Worm (Caenorhabditis elegans) whole organism, mixed stage, embryonic: ENCODE data around the gene magu-1.

Experiments used
- bed-3 ChIP-seq: fragments of 200-800 bp; sonication (Bioruptor generic); optimal IDR thresholded peaks from 3 replicates; lab custom pipeline; 2018; ENCODE audit warnings: mild to moderate bottlenecking, missing genetic modification characterization, moderate library complexity, missing compliant biosample characterization
- blmp-1 ChIP-seq: fragments of 150-350 bp; optimal IDR thresholded peaks from 2 replicates; lab custom pipeline; 2014; ENCODE audit warnings: missing biosample characterization, missing genetic modification characterization
- ceh-83 ChIP-seq: fragments of 200-800 bp; sonication (Bioruptor generic); optimal IDR thresholded peaks from 2 replicates; lab custom pipeline; 2018; ENCODE audit warnings: mild to moderate bottlenecking, missing genetic modification characterization, missing compliant biosample characterization
- ces-1 ChIP-seq: fragments of 150-350 bp; optimal IDR thresholded peaks from 2 replicates; lab custom pipeline; 2014; ENCODE audit warnings: missing biosample characterization, missing genetic modification reagents, missing genetic modification characterization
- elt-3 ChIP-seq: fragments of 150-350 bp; optimal IDR thresholded peaks from 2 replicates; lab custom pipeline; 2014; ENCODE audit warnings: missing biosample characterization, missing genetic modification characterization
- lin-13 ChIP-seq: fragments of 150-350 bp; optimal IDR thresholded peaks from 2 replicates; lab custom pipeline; 2014; ENCODE audit warnings: missing biosample characterization, missing genetic modification characterization
- lsy-2 ChIP-seq: fragments of 150-350 bp; optimal IDR thresholded peaks from 2 replicates; lab custom pipeline; 2014; ENCODE audit warnings: missing biosample characterization, missing genetic modification characterization
- nhr-12 ChIP-seq: fragments of 150-350 bp; optimal IDR thresholded peaks from 2 replicates; lab custom pipeline; 2014; ENCODE audit warnings: missing biosample characterization, missing genetic modification characterization
- nhr-28 ChIP-seq: fragments of 150-350 bp; optimal IDR thresholded peaks from 2 replicates; lab custom pipeline; 2014; ENCODE audit warnings: missing biosample characterization, missing genetic modification characterization
- pha-4 ChIP-seq: fragments of 150-350 bp; optimal IDR thresholded peaks from 2 replicates; lab custom pipeline; 2018; ENCODE audit warnings: missing biosample characterization, missing genetic modification reagents, missing genetic modification characterization
- snpc-4 ChIP-seq: fragments of 150-350 bp; optimal IDR thresholded peaks from 2 replicates; lab custom pipeline; 2014; ENCODE audit warnings: missing biosample characterization, missing genetic modification characterization
- unc-39 ChIP-seq: fragments of 150-350 bp; optimal IDR thresholded peaks from 2 replicates; lab custom pipeline; 2014; ENCODE audit warnings: missing biosample characterization, missing genetic modification characterization
- zip-8 ChIP-seq: fragments of 150-350 bp; optimal IDR thresholded peaks from 2 replicates; lab custom pipeline; 2014; ENCODE audit warnings: missing biosample characterization, missing genetic modification characterization

- TF ChIP-seq ceh-83 (GFP tag; lab: Kevin White, UChicago) = no peak
- TF ChIP-seq pha-4 (tag; lab: Kevin White, UChicago) = no peak
- TF ChIP-seq ces-1 (GFP tag; lab: Kevin White, UChicago) = no peak
- no peak for TF ChIP-seq bed-3 (GFP tag; lab: Kevin White, UChicago)
- TF ChIP-seq lin-13 = no peak
- TF ChIP-seq snpc-4 (tag; lab: Kevin White, UChicago) = no peak
- TF ChIP-seq nhr-12 (tag; lab: Kevin White, UChicago) = no peak
- no peak for TF ChIP-seq elt-3 (tag; lab: Kevin White, UChicago)
- TF ChIP-seq lsy-2 (tag; lab: Kevin White, UChicago) = no peak
- TF ChIP-seq unc-39 (tag; lab: Kevin White, UChicago) = no peak
- no peak for TF ChIP-seq zip-8 (tag; lab: Kevin White, UChicago)
- no peak for TF ChIP-seq blmp-1 (tag; lab: Kevin White, UChicago)
- TF ChIP-seq nhr-28 (tag; lab: Kevin White, UChicago) = no peak
Measured at ce11 chrIII:446860-447259, 24.6 kb downstream of the magu-1 start.
